Worm (Caenorhabditis elegans): Measurements from ENCODE around the gene nlp-29.

DNA sequence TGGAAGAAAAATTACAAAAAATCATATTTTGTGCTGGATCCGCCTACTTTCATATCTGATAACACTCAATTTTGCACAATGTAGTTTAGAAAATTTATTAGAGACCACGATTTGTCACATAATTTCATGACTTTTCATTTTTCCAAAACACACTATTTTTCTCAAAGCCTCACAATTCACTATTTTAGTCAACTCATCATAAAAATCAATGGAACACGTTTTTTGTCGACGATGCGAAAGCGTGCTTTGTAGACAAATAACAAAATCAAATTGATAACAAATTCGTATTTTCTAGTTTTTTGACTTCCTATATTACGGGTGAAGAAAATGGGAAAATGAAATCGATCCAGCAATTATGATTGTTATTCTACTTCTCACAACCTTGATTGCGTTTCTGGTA is 42.4 kb upstream of the nlp-29 start, which contains the start of gene cyp-35B2:
- no peak for TF ChIP-seq mbf-1 (tag; optimal IDR thresholded peaks at IDR 0.05)
- TF ChIP-seq ama-1 (optimal IDR thresholded peaks at IDR 0.05), result no peak
- no peak for TF ChIP-seq ztf-11 (tag; optimal IDR thresholded peaks at IDR 0.05)
- no peak for TF ChIP-seq alr-1 (tag; optimal IDR thresholded peaks at IDR 0.05)
- no peak for TF ChIP-seq nhr-11 (tag; optimal IDR thresholded peaks at IDR 0.05)
- TF ChIP-seq sma-3 (GFP tag; optimal IDR thresholded peaks at IDR 0.05), result no peak
- no peak for TF ChIP-seq nhr-237 (tag; optimal IDR thresholded peaks at IDR 0.05)
- TF ChIP-seq nhr-25 (tag; optimal IDR thresholded peaks at IDR 0.05), result no peak
- no peak for TF ChIP-seq aly-2 (tag; optimal IDR thresholded peaks at IDR 0.05)
